Worm (Caenorhabditis elegans) whole organism, early embryonic: Measurements from ENCODE around the gene cisd-1.

ENCODE experiments used
- B0310.2 ChIP-seq: sonication (generic microtip); optimal IDR thresholded peaks from 2 replicates; lab custom pipeline; 2016; ENCODE audit warnings: mild to moderate bottlenecking, missing genetic modification characterization, missing compliant biosample characterization
- F13C5.2 ChIP-seq: sonication (generic microtip); optimal IDR thresholded peaks from 2 replicates; lab custom pipeline; 2017; ENCODE audit warnings: mild to moderate bottlenecking, missing genetic modification characterization, inconsistent platforms, missing compliant biosample characterization
- aly-1 ChIP-seq: sonication (generic microtip); optimal IDR thresholded peaks from 2 replicates; lab custom pipeline; 2016; ENCODE audit warnings: missing genetic modification characterization, missing compliant biosample characterization
- ama-1 ChIP-seq: fragments of 150-350 bp; optimal IDR thresholded peaks from 2 replicates; lab custom pipeline; 2014
- ceh-13 ChIP-seq: fragments of 200-800 bp; sonication (Bioruptor generic); optimal IDR thresholded peaks from 2 replicates; lab custom pipeline; 2018; ENCODE audit warnings: mild to moderate bottlenecking, missing genetic modification characterization, missing compliant biosample characterization
- ceh-36 ChIP-seq: sonication (generic microtip); optimal IDR thresholded peaks from 2 replicates; lab custom pipeline; 2016; ENCODE audit warnings: missing genetic modification characterization, inconsistent platforms, missing compliant biosample characterization
- ets-7 ChIP-seq: sonication (generic microtip); optimal IDR thresholded peaks from 2 replicates; lab custom pipeline; 2016; ENCODE audit warnings: missing genotype, missing genetic modification characterization, missing compliant biosample characterization
- flt-1 ChIP-seq: fragments of 200-800 bp; sonication (Bioruptor generic); IDR thresholded peaks from 2 replicates; pipeline ENCODE4 v1.3.6; 2022; ENCODE audit warnings: missing genetic modification characterization, missing compliant biosample characterization
- hmbx-1 ChIP-seq: sonication (generic microtip); optimal IDR thresholded peaks from 2 replicates; lab custom pipeline; 2016; ENCODE audit warnings: mild to moderate bottlenecking, missing genetic modification characterization, missing compliant biosample characterization
- hmg-4 ChIP-seq: fragments of 200-800 bp; sonication (Bioruptor generic); optimal IDR thresholded peaks from 2 replicates; lab custom pipeline; 2018; ENCODE audit warnings: mild to moderate bottlenecking, missing genetic modification characterization, missing compliant biosample characterization
- hnd-1 ChIP-seq: sonication (generic microtip); optimal IDR thresholded peaks from 2 replicates; lab custom pipeline; 2016; ENCODE audit warnings: missing genetic modification characterization, missing compliant biosample characterization
- pes-1 ChIP-seq: fragments of 200-800 bp; sonication (Bioruptor generic); IDR thresholded peaks from 2 replicates; pipeline ENCODE4 v1.3.6; 2022; ENCODE audit warnings: missing genetic modification reagents, missing genetic modification characterization, missing compliant biosample characterization
- scrt-1 ChIP-seq: fragments of 200-800 bp; sonication (Bioruptor generic); IDR thresholded peaks from 2 replicates; pipeline ENCODE4 v1.3.6; 2022; ENCODE audit warnings: missing genetic modification characterization, missing compliant biosample characterization
- sea-1 ChIP-seq: fragments of 200-800 bp; sonication (Bioruptor generic); conservative IDR thresholded peaks from 2 replicates; pipeline ENCODE4 v1.3.6; 2022; ENCODE audit warnings: missing genetic modification characterization, missing compliant biosample characterization
- tbx-11 ChIP-seq: fragments of 200-800 bp; sonication (Bioruptor generic); IDR thresholded peaks from 2 replicates; pipeline ENCODE4 v1.3.6; 2022; ENCODE audit warnings: missing genetic modification characterization, missing compliant biosample characterization
- tbx-37 ChIP-seq: fragments of 200-800 bp; sonication (Bioruptor generic); conservative IDR thresholded peaks from 2 replicates; pipeline ENCODE4 v1.3.6; 2022; ENCODE audit warnings: missing genetic modification reagents, missing genetic modification characterization, missing compliant biosample characterization
- tra-4 ChIP-seq: sonication (generic microtip); optimal IDR thresholded peaks from 2 replicates; lab custom pipeline; 2017; ENCODE audit warnings: missing genetic modification characterization, missing compliant biosample characterization

Gene cisd-1

ce11 chrII:11453639-11454038, 15.8 kb downstream of the cisd-1 start:
- TF ChIP-seq scrt-1 (GFP tag; lab: Robert Waterston, UW): no peak
- TF ChIP-seq pes-1 (GFP tag; lab: Robert Waterston, UW): no peak
- TF ChIP-seq tbx-37 (GFP tag; lab: Robert Waterston, UW): no peak
- no peak for TF ChIP-seq tbx-11 (GFP tag; lab: Robert Waterston, UW)
- TF ChIP-seq B0310.2: no peak
- no peak for TF ChIP-seq hmg-4 (GFP tag; lab: Kevin White, UChicago)
- TF ChIP-seq hmbx-1 (tag; lab: Kevin White, UChicago): no peak
- TF ChIP-seq ceh-36 (tag; lab: Kevin White, UChicago): no peak
- no peak for TF ChIP-seq ceh-13 (GFP tag; lab: Kevin White, UChicago)
- TF ChIP-seq F13C5.2 (tag; lab: Kevin White, UChicago): no peak
- TF ChIP-seq flt-1: no peak
- no peak for TF ChIP-seq hnd-1 (tag; lab: Kevin White, UChicago)
- TF ChIP-seq tra-4 (tag; lab: Kevin White, UChicago): no peak
- TF ChIP-seq sea-1 (GFP tag; lab: Robert Waterston, UW): no peak
- TF ChIP-seq ets-7 (tag; lab: Kevin White, UChicago): no peak
- TF ChIP-seq ama-1 (lab: Kevin White, UChicago): no peak
- TF ChIP-seq aly-1 (tag; lab: Kevin White, UChicago): no peak

DNA sequence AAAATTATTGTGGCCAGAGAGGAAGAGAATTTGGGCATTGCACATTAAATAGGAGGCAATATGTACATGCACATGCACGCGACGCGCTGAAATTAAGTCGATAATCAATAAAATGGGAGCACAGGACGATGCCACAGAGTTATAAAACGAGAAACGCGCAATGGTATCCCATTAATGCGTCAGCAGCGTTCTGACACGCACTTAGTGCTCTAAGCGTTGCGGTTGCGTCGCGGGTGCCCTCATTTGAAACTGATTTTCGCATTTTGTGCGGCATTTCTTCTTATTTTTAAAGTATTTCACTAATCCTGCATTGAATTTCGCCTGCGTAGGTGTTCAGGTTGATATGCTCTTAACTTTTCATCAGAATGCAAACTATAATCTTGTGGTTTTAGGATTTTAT, 16.4 kb downstream of the cisd-1 start, which contains the start of gene rsp-1:
Gene rsp-1 (plus strand): TSS at position 338 of the 400 bp plus-strand sequence.
- peak; percentile 54; the same call in 1 of the 2 replicates for TF ChIP-seq pes-1 (GFP tag; lab: Robert Waterston, UW)
- TF ChIP-seq ceh-13 (GFP tag; lab: Kevin White, UChicago): no peak
- TF ChIP-seq ets-7 (tag; lab: Kevin White, UChicago): no peak
- no peak for TF ChIP-seq tbx-11 (GFP tag; lab: Robert Waterston, UW)
- TF ChIP-seq hmg-4 (GFP tag; lab: Kevin White, UChicago): peak; percentile 55
- TF ChIP-seq hnd-1 (tag; lab: Kevin White, UChicago): no peak
- TF ChIP-seq tbx-37 (GFP tag; lab: Robert Waterston, UW): 0 out of 2 replicates have a peak, but pooled peaks have one; percentile 8
- TF ChIP-seq tra-4 (tag; lab: Kevin White, UChicago): peak; percentile 30
- TF ChIP-seq sea-1 (GFP tag; lab: Robert Waterston, UW): no peak
- TF ChIP-seq scrt-1 (GFP tag; lab: Robert Waterston, UW): peak; percentile 48; the same call in 1 of the 2 replicates
- TF ChIP-seq ama-1 (lab: Kevin White, UChicago): no peak
- peak; percentile 4 for TF ChIP-seq F13C5.2 (tag; lab: Kevin White, UChicago)
- TF ChIP-seq hmbx-1 (tag; lab: Kevin White, UChicago): no peak
- no peak for TF ChIP-seq B0310.2
- peak; percentile 62 for TF ChIP-seq ceh-36 (tag; lab: Kevin White, UChicago)
- peak; percentile 73 for TF ChIP-seq aly-1 (tag; lab: Kevin White, UChicago)
- TF ChIP-seq flt-1: no peak

DNA sequence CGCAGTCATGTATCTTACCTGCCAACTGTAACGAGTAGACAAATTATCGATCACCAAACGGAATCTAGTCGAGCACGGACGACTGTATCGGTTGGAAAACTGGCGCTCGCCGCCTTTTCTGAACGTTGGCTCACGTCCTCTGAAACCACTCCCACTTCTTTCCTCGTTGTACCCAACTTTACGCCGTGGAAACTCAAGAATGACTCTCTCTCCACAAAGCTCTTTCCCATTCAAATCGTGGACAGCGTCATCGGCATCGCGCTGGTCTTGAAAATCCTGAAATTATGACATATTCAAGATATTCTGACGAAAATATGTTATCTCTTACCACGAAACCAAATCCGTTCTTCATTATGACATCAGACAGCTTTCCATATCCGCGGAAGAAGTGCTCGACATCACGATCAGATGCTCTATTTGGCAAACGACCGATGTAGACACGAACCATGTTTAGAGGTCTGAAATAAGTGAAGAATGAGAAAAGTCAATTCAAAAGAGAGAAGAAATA, 16.9 kb downstream of the cisd-1 start, which contains the start of gene rsp-2:
Gene rsp-2 (minus strand): TSS at position 458 of the 508 bp plus-strand sequence.
- TF ChIP-seq tbx-11 (GFP tag; lab: Robert Waterston, UW) (no peak), aly-1 (tag; lab: Kevin White, UChicago) (no peak), F13C5.2 (tag; lab: Kevin White, UChicago) (no peak), tbx-37 (GFP tag; lab: Robert Waterston, UW) (no peak), hnd-1 (tag; lab: Kevin White, UChicago) (no peak), B0310.2 (no peak), ceh-36 (tag; lab: Kevin White, UChicago) (no peak), hmg-4 (GFP tag; lab: Kevin White, UChicago) (no peak)

DNA sequence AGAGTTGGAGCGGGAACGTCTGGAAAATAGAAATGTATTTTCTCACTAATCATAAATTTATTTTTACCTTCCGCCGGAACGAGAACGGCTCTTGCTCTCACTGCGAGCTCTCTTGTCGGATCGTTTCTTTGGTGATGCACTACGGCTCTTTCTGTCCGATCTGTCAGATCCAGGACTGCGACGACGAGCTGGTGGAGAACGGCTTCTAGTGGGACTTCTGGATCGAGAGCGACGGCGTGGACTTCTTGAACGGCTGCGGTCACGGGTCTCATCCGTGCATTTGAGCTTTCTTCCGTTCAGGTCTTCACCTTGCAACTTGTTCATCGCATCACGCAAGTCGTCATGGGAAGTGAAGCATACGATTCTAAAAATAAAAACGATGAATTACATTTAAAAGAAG, 17.7 kb downstream of the cisd-1 start:
- no peak for TF ChIP-seq ets-7 (tag; lab: Kevin White, UChicago)
- no peak for TF ChIP-seq hmbx-1 (tag; lab: Kevin White, UChicago)
- no peak for TF ChIP-seq pes-1 (GFP tag; lab: Robert Waterston, UW)
- TF ChIP-seq scrt-1 (GFP tag; lab: Robert Waterston, UW): no peak
- no peak for TF ChIP-seq aly-1 (tag; lab: Kevin White, UChicago)
- no peak for TF ChIP-seq ama-1 (lab: Kevin White, UChicago)
- TF ChIP-seq flt-1: no peak
- TF ChIP-seq ceh-13 (GFP tag; lab: Kevin White, UChicago): no peak
- no peak for TF ChIP-seq tra-4 (tag; lab: Kevin White, UChicago)
- no peak for TF ChIP-seq tbx-11 (GFP tag; lab: Robert Waterston, UW)
- TF ChIP-seq ceh-36 (tag; lab: Kevin White, UChicago): no peak
- no peak for TF ChIP-seq sea-1 (GFP tag; lab: Robert Waterston, UW)
- no peak for TF ChIP-seq F13C5.2 (tag; lab: Kevin White, UChicago)
- no peak for TF ChIP-seq hnd-1 (tag; lab: Kevin White, UChicago)
- TF ChIP-seq tbx-37 (GFP tag; lab: Robert Waterston, UW): no peak

DNA sequence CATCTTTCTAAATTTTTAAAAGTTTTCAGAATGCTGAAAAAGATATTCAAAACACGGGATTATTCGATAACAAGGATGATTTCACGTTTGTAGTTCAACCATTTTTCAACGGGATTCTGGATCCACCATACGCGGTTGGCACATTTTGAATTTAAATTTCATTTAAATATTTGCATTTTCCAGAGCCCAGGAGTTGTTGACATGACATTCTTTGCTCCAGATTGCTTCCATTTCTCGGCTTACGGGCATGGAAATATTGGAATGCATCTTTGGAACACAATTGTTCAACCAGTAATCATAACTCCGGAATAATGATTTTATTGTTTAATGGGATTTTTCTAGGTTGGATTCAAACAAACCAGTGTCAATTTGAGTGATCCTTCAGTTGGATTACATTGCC, 18.5 kb downstream of the cisd-1 start:
- no peak for TF ChIP-seq ceh-36 (tag; lab: Kevin White, UChicago)
- no peak for TF ChIP-seq scrt-1 (GFP tag; lab: Robert Waterston, UW)
- no peak for TF ChIP-seq pes-1 (GFP tag; lab: Robert Waterston, UW)
- no peak for TF ChIP-seq ceh-13 (GFP tag; lab: Kevin White, UChicago)
- TF ChIP-seq hmg-4 (GFP tag; lab: Kevin White, UChicago): no peak
- no peak for TF ChIP-seq ets-7 (tag; lab: Kevin White, UChicago)
- no peak for TF ChIP-seq hmbx-1 (tag; lab: Kevin White, UChicago)
- no peak for TF ChIP-seq sea-1 (GFP tag; lab: Robert Waterston, UW)
- TF ChIP-seq hnd-1 (tag; lab: Kevin White, UChicago): no peak
- no peak for TF ChIP-seq tbx-37 (GFP tag; lab: Robert Waterston, UW)

ce11 chrII:11448753-11449152, 20.7 kb downstream of the cisd-1 start, which contains the start of gene W02B12.1:
TSS of gene W02B12.1 (plus strand) at chrII:11449021.
- TF ChIP-seq pes-1 (GFP tag; lab: Robert Waterston, UW) (no peak), tbx-11 (GFP tag; lab: Robert Waterston, UW) (no peak), sea-1 (GFP tag; lab: Robert Waterston, UW) (no peak), scrt-1 (GFP tag; lab: Robert Waterston, UW) (no peak), F13C5.2 (tag; lab: Kevin White, UChicago) (no peak), B0310.2 (no peak), hnd-1 (tag; lab: Kevin White, UChicago) (no peak), ets-7 (tag; lab: Kevin White, UChicago) (no peak), tbx-37 (GFP tag; lab: Robert Waterston, UW) (no peak), tra-4 (tag; lab: Kevin White, UChicago) (no peak)
